Worm (Caenorhabditis elegans) whole organism, L4 larva: Measurements from ENCODE around the gene B0334.13.
"Not testable (repeated sequence)": the region's sequence is repeated elsewhere in the genome, so short reads cannot be mapped to it uniquely, and the experiment has no call there.

Source experiments
- D1046.2 ChIP-seq: fragments of 200-800 bp; sonication (Bioruptor generic); IDR thresholded peaks from 2 replicates; pipeline ENCODE4 v1.3.6; 2022; ENCODE audit warnings: missing genetic modification characterization, missing compliant biosample characterization
- F49E8.2 ChIP-seq: sonication (generic microtip); optimal IDR thresholded peaks from 2 replicates; lab custom pipeline; 2016; ENCODE audit warnings: missing compliant biosample characterization, mild to moderate bottlenecking, missing genetic modification characterization, borderline replicate concordance
- T26A8.4 ChIP-seq: fragments of 200-800 bp; sonication (Bioruptor generic); IDR thresholded peaks from 2 replicates; pipeline ENCODE4 v1.3.6; 2022; ENCODE audit warnings: missing genetic modification characterization, missing compliant biosample characterization
- Y48G9A.11 ChIP-seq: fragments of 200-800 bp; sonication (Bioruptor generic); IDR thresholded peaks from 2 replicates; pipeline ENCODE4 v1.3.6; 2022; ENCODE audit warnings: missing genetic modification reagents, missing genetic modification characterization, missing compliant biosample characterization
- Y75B8A.6 ChIP-seq: fragments of 200-800 bp; sonication (Bioruptor generic); IDR thresholded peaks from 2 replicates; pipeline ENCODE4 v1.3.6; 2022; ENCODE audit warnings: missing genetic modification reagents, missing genetic modification characterization, missing compliant biosample characterization
- ZK337.2 ChIP-seq: fragments of 200-800 bp; sonication (Bioruptor generic); IDR thresholded peaks from 2 replicates; pipeline ENCODE4 v1.3.6; 2022; ENCODE audit warnings: missing genetic modification reagents, missing genetic modification characterization, missing compliant biosample characterization
- aha-1 ChIP-seq: fragments of 150-350 bp; peaks from one replicate; lab custom pipeline; 2014; ENCODE audit warnings: missing biosample characterization, missing genetic modification characterization
- ceh-20 ChIP-seq: fragments of 200-800 bp; sonication (Bioruptor generic); IDR thresholded peaks from 2 replicates; pipeline ENCODE4 v1.3.6; 2022; ENCODE audit warnings: missing genetic modification reagents, missing genetic modification characterization, missing compliant biosample characterization
- ces-1 ChIP-seq: fragments of 150-350 bp; sonication (generic microtip); optimal IDR thresholded peaks from 4 replicates; lab custom pipeline; 2014; ENCODE audit warnings: missing biosample characterization, missing genetic modification reagents, missing genetic modification characterization
- cey-2 ChIP-seq: sonication (generic microtip); optimal IDR thresholded peaks from 3 replicates; lab custom pipeline; 2017; ENCODE audit warnings: missing genetic modification characterization, mild to moderate bottlenecking, missing compliant biosample characterization, antibody characterized with exemption, borderline replicate concordance; ENCODE audit not compliant: insufficient read depth
- ctbp-1 ChIP-seq: fragments of 200-800 bp; sonication (Bioruptor generic); IDR thresholded peaks from 2 replicates; pipeline ENCODE4 v1.3.6; 2022; ENCODE audit warnings: missing genetic modification reagents, missing genetic modification characterization, missing compliant biosample characterization
- daf-16 ChIP-seq, 3 experiments: sonication (generic microtip); optimal IDR thresholded peaks; 2 replicates each; lab custom pipeline; 2016 to 2017; ENCODE audit warnings: missing genetic modification characterization in 3 of 3, missing genetic modification reagents in 3 of 3, mild to moderate bottlenecking in 2 of 3, missing compliant biosample characterization in 2 of 3, missing biosample characterization in 1 of 3, moderate library complexity in 1 of 3
- dmd-9 ChIP-seq: fragments of 200-800 bp; sonication (Bioruptor generic); IDR thresholded peaks from 2 replicates; pipeline ENCODE4 v1.3.6; 2022; ENCODE audit warnings: missing genetic modification reagents, missing genetic modification characterization, missing compliant biosample characterization
- dpl-1 ChIP-seq: fragments of 150-350 bp; optimal IDR thresholded peaks from 2 replicates; lab custom pipeline; 2014; ENCODE audit warnings: missing biosample characterization, missing genetic modification reagents, missing genetic modification characterization
- dve-1 ChIP-seq: sonication (generic microtip); optimal IDR thresholded peaks from 2 replicates; lab custom pipeline; 2017; ENCODE audit warnings: antibody characterized with exemption, mild to moderate bottlenecking, missing genetic modification characterization, missing compliant biosample characterization; ENCODE audit not compliant: insufficient read depth
- fkh-10 ChIP-seq: fragments of 150-350 bp; optimal IDR thresholded peaks from 2 replicates; lab custom pipeline; 2014; ENCODE audit warnings: missing biosample characterization, missing genetic modification reagents, missing genetic modification characterization
- gei-8 ChIP-seq: fragments of 200-800 bp; sonication (Bioruptor generic); optimal IDR thresholded peaks from 2 replicates; lab custom pipeline; 2018; ENCODE audit warnings: mild to moderate bottlenecking, missing genetic modification characterization, missing compliant biosample characterization
- hlh-11 ChIP-seq: fragments of 200-800 bp; sonication (Bioruptor generic); optimal IDR thresholded peaks from 2 replicates; lab custom pipeline; 2018; ENCODE audit warnings: mild to moderate bottlenecking, missing genetic modification characterization, missing compliant biosample characterization
- hlh-30 ChIP-seq: sonication (generic microtip); optimal IDR thresholded peaks from 2 replicates; lab custom pipeline; 2017; ENCODE audit warnings: antibody characterized with exemption, mild to moderate bottlenecking, missing genetic modification characterization, missing compliant biosample characterization; ENCODE audit not compliant: insufficient read depth
- lin-15B ChIP-seq: fragments of 150-350 bp; sonication (generic microtip); optimal IDR thresholded peaks from 3 replicates; lab custom pipeline; 2014; ENCODE audit warnings: missing biosample characterization, missing genetic modification characterization
- lin-29 ChIP-seq: fragments of 200-800 bp; sonication (Bioruptor generic); IDR thresholded peaks from 2 replicates; pipeline ENCODE4 v1.3.6; 2022; ENCODE audit warnings: missing genetic modification reagents, missing genetic modification characterization, missing compliant biosample characterization
- lin-38 ChIP-seq: fragments of 200-800 bp; sonication (Bioruptor generic); IDR thresholded peaks from 2 replicates; pipeline ENCODE4 v1.3.6; 2022; ENCODE audit warnings: missing genetic modification reagents, missing genetic modification characterization, missing compliant biosample characterization
- madf-5 ChIP-seq, 2 experiments: fragments of 200-800 bp; sonication (Bioruptor generic); IDR thresholded peaks; 2 replicates each; pipeline ENCODE4 v1.3.6; 2022; ENCODE audit warnings: missing compliant biosample characterization in 2 of 2, missing genetic modification characterization in 2 of 2
- mdl-1 ChIP-seq, 2 experiments: fragments of 150-350 bp in 1 of 2; sonication (generic microtip) in 1 of 2; optimal IDR thresholded peaks; 2 replicates each; lab custom pipeline; 2014 to 2017; ENCODE audit warnings: missing biosample characterization in 2 of 2, missing genetic modification characterization in 2 of 2
- mxl-2 ChIP-seq: fragments of 200-800 bp; sonication (Bioruptor generic); conservative IDR thresholded peaks from 2 replicates; pipeline ENCODE4 v1.3.6; 2022; ENCODE audit warnings: missing genetic modification reagents, missing genetic modification characterization, missing compliant biosample characterization
- nhr-11 ChIP-seq: fragments of 150-350 bp; optimal IDR thresholded peaks from 2 replicates; lab custom pipeline; 2014; ENCODE audit warnings: missing biosample characterization, missing genetic modification characterization
- nhr-25 ChIP-seq: sonication (generic microtip); optimal IDR thresholded peaks from 2 replicates; lab custom pipeline; 2017; ENCODE audit warnings: missing genetic modification characterization, mild to moderate bottlenecking, missing compliant biosample characterization, antibody characterized with exemption, moderate library complexity, borderline replicate concordance; ENCODE audit not compliant: insufficient read depth
- nhr-42 ChIP-seq: fragments of 200-800 bp; sonication (Bioruptor generic); IDR thresholded peaks from 2 replicates; pipeline ENCODE4 v1.3.6; 2022; ENCODE audit warnings: missing genetic modification characterization, missing compliant biosample characterization
- pha-4 ChIP-seq, 2 experiments: fragments of 150-350 bp in 1 of 2; fragments of 200-800 bp in 1 of 2; sonication (Bioruptor generic) in 1 of 2; IDR thresholded peaks in 1 of 2; optimal IDR thresholded peaks in 1 of 2; 2 replicates each; pipeline versions ENCODE4 v1.3.6 to Lab custom; 2014 to 2022; ENCODE audit warnings: missing genetic modification characterization in 2 of 2, missing genetic modification reagents in 2 of 2, missing biosample characterization in 1 of 2, missing compliant biosample characterization in 1 of 2
- pqm-1 ChIP-seq: sonication (generic microtip); optimal IDR thresholded peaks from 2 replicates; lab custom pipeline; 2017; ENCODE audit warnings: missing biosample characterization, missing genetic modification characterization
- rbr-2 ChIP-seq: sonication (generic microtip); optimal IDR thresholded peaks from 2 replicates; lab custom pipeline; 2016; ENCODE audit warnings: missing genotype, missing genetic modification characterization, missing compliant biosample characterization
- sdz-12 ChIP-seq: fragments of 200-800 bp; sonication (Bioruptor generic); optimal IDR thresholded peaks from 2 replicates; lab custom pipeline; 2018; ENCODE audit warnings: mild to moderate bottlenecking, missing genetic modification characterization, missing compliant biosample characterization
- set-16 ChIP-seq: fragments of 200-800 bp; sonication (Bioruptor generic); IDR thresholded peaks from 2 replicates; pipeline ENCODE4 v1.3.6; 2022; ENCODE audit warnings: missing genetic modification reagents, missing genetic modification characterization, missing compliant biosample characterization
- spr-3 ChIP-seq: fragments of 200-800 bp; sonication (Bioruptor generic); optimal IDR thresholded peaks from 2 replicates; lab custom pipeline; 2018; ENCODE audit warnings: mild to moderate bottlenecking, missing genetic modification characterization, missing compliant biosample characterization
- tag-97 ChIP-seq: fragments of 200-800 bp; sonication (Bioruptor generic); IDR thresholded peaks from 2 replicates; pipeline ENCODE4 v1.3.6; 2022; ENCODE audit warnings: missing genetic modification characterization, missing compliant biosample characterization
- unc-130 ChIP-seq: sonication (generic microtip); optimal IDR thresholded peaks from 2 replicates; lab custom pipeline; 2016; ENCODE audit warnings: missing genetic modification reagents, missing genetic modification characterization, missing compliant biosample characterization
- unc-62 ChIP-seq, 3 experiments: fragments of 150-350 bp in 1 of 3; sonication (generic microtip); optimal IDR thresholded peaks in 2 of 3; peaks in 1 of 3; 1 replicate in 1 of 3; 2 replicates in 2 of 3; lab custom pipeline; 2014 to 2017; ENCODE audit warnings: missing biosample characterization in 3 of 3, missing genetic modification characterization in 3 of 3, missing genetic modification reagents in 3 of 3, missing genotype in 1 of 3
- zfp-3 ChIP-seq: fragments of 200-800 bp; sonication (Bioruptor generic); conservative IDR thresholded peaks from 2 replicates; pipeline ENCODE4 v1.3.6; 2022; ENCODE audit warnings: missing genetic modification reagents, missing genetic modification characterization, missing compliant biosample characterization

Gene B0334.13

DNA sequence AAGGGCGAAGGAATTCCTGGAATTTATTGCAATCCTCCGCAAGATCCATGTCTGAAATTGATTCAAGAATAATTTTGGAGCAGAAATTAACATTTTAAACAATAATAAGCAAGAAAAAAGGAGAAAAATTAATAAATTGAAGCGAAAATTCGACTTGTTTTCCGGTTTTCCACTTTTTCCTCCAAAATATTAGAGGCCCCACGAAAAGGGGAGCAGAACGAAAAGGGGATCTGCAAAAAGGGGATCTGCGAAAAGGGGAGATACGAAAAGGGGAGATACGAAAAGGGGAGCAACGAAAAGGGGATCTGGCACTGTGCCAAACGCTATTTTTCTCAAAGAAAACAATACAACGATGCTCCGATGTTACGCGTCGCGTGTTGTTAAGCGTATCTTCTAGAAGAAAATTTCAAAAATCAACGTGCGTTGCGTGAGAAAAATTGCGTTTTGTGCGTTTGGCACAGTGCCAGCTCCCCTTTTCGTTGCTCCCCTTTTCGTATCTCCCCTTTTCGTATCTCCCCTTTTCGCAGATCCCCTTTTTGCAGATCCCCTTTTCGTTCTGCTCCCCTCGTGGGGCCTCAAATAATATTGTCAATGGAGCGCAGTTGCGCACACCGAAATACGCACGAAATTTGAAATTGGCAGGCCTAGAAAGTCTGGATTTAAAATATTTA lies 46.5 kb downstream of the B0334.13 start, which contains the start of gene Y62F5A.12 (continued):
- peak; percentile 51 for TF ChIP-seq fkh-10 (GFP tag; lab: Kevin White, UChicago)
- TF ChIP-seq F49E8.2 = peak; percentile 27
- peak; percentile 91 to 97 for TF ChIP-seq madf-5 (GFP tag; IDR thresholded peaks at IDR 0.05; lab: Robert Waterston, UW)
- peak; percentile 78 for TF ChIP-seq T26A8.4
- peak; percentile 60 for TF ChIP-seq sdz-12
- TF ChIP-seq ceh-20 (GFP tag; lab: Robert Waterston, UW) = peak; percentile 95
- peak; percentile 89 for TF ChIP-seq rbr-2 (tag; lab: Kevin White, UChicago)
- peak; percentile 77 for TF ChIP-seq dpl-1 (GFP tag; lab: Kevin White, UChicago)
- peak; percentile 65 for TF ChIP-seq hlh-11 (tag; lab: Kevin White, UChicago)
- TF ChIP-seq pha-4 (GFP tag; IDR thresholded peaks at IDR 0.05; lab: Robert Waterston, UW) = peak; percentile 96
- TF ChIP-seq pha-4, daf-16 (tag; optimal IDR thresholded peaks at IDR 0.05; lab: Kevin White, UChicago): not testable (repeated sequence)
- peak; percentile 39 for TF ChIP-seq lin-15B (tag; lab: Kevin White, UChicago)
- peak; percentile 59 for TF ChIP-seq dve-1
- peak; percentile 88; the same call in 1 of the 2 replicates for TF ChIP-seq tag-97 (GFP tag; lab: Robert Waterston, UW)
- TF ChIP-seq nhr-11 (tag; lab: Kevin White, UChicago) = peak; percentile 68
- TF ChIP-seq D1046.2 (GFP tag; lab: Robert Waterston, UW) = peak; percentile 93
- TF ChIP-seq nhr-42 (GFP tag; lab: Robert Waterston, UW) = peak; percentile 94; the same call in 1 of the 2 replicates
- peak in 1 of 2 experiments; percentile 68 for TF ChIP-seq daf-16 (GFP tag; optimal IDR thresholded peaks at IDR 0.05; lab: Kevin White, UChicago)
- TF ChIP-seq Y75B8A.6 (GFP tag; lab: Robert Waterston, UW) = 0 out of 2 replicates have a peak, but pooled peaks have one; percentile 80
- peak; percentile 92 for TF ChIP-seq zfp-3 (GFP tag; lab: Robert Waterston, UW)

DNA sequence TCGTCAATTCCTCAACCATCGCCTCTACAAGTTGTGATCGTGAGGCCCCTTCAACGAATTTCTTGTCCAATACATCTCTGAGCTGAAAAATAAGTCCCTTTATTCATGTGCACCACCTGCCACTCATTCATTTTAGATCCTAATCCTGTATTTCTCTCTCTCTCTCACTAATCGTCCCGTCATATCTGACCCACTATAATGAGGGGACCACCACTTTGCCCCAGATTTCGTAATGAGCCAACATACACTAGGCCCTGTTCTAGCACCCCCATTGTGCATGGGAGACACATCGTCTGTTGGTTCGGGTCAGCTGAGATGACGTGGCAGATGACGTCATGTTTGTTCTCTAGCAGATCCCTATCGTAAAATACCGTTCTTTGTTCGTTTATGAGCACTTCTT lies 47.3 kb downstream of the B0334.13 start:
- TF ChIP-seq aha-1 (peak; percentile 58), unc-62 (GFP tag; optimal IDR thresholded peaks at IDR 0.05 in 1 of 2; lab: Kevin White, UChicago) (peak in 1 of 2 experiments; percentile 26), unc-62 (tag; optimal IDR thresholded peaks at IDR 0.05; lab: Kevin White, UChicago) (no peak), cey-2 (tag; lab: Kevin White, UChicago) (no peak), nhr-11 (tag; lab: Kevin White, UChicago) (no peak)

DNA sequence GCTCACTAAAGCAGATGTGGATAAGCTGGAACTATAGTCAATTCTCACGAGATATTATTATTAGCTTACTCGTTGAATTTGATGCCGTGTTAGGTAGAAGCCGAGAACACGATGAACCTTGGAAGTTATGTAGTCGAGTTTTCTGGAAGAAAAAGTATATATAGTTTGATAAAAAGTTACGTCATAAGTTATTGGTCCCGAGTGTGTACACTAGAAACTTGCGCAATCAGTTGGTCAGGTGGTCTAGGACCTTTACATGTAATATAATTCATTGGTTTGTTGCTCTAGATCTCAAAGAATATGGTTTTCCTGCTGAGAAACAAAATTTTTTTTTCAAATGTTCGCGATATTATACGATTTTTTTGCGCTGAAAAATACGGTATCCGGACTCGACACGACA lies 47.8 kb downstream of the B0334.13 start:
- no peak for TF ChIP-seq lin-29 (GFP tag; lab: Robert Waterston, UW)
- no peak for TF ChIP-seq ZK337.2 (GFP tag; lab: Robert Waterston, UW)
- TF ChIP-seq fkh-10 (GFP tag; lab: Kevin White, UChicago) = no peak
- TF ChIP-seq nhr-11 (tag; lab: Kevin White, UChicago) = no peak
- TF ChIP-seq gei-8 (GFP tag; lab: Kevin White, UChicago) = no peak
- TF ChIP-seq Y75B8A.6 (GFP tag; lab: Robert Waterston, UW) = no peak
- no peak for TF ChIP-seq dmd-9 (GFP tag; lab: Robert Waterston, UW)
- no peak for TF ChIP-seq mxl-2 (GFP tag; lab: Robert Waterston, UW)
- TF ChIP-seq ces-1 (GFP tag; lab: Kevin White, UChicago) = no peak

DNA sequence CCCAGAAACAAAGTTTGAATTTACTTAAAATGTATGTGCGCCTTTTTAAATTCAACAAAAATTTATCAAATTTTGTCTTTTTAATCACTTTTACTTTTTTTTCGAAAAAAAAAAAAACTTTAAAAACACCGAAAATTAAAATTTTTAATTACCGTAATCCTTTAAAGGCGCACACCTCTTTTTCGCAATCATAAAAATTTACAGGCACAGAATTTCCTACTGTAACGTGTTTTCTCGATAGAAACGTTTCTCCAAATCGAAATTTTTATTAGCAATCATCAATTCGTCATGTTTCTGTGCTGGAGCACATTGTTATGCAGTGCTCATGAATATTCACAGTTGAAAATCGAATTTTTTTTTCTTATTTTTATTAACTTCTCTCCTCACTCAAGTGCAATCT lies 48.4 kb downstream of the B0334.13 start:
- TF ChIP-seq pqm-1 (tag; lab: Kevin White, UChicago) (no peak), aha-1 (peak; percentile 63)

DNA sequence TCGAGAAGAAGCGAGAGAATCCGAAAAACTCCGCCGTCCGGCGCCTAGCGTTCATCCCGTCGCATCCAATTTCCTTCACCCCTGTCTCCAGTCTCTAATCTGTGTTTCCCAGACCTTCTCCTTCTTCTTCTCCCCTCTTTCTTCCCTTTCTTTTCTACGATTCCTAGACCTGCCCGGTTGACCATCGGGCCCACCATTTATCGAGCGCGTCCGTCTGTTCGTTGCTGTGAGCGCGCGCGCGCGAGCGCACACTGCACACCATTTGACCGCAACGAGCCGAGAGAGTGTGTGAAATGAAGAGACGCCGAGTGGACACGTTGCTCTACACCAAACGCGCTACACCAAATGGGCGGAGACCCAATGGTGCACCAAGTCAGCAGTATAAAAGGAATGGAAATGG lies 49.0 kb downstream of the B0334.13 start:
- TF ChIP-seq Y48G9A.11 (GFP tag; lab: Robert Waterston, UW) = peak; percentile 64; the same call in 1 of the 2 replicates
- TF ChIP-seq mdl-1 (tag; optimal IDR thresholded peaks at IDR 0.05; lab: Kevin White, UChicago) = peak in 1 of 2 experiments; percentile 3
- TF ChIP-seq ctbp-1 (GFP tag; lab: Robert Waterston, UW) = no peak
- TF ChIP-seq nhr-25 (tag; lab: Kevin White, UChicago) = no peak
- peak; percentile 9 for TF ChIP-seq spr-3 (GFP tag; lab: Kevin White, UChicago)
- peak; percentile 70 for TF ChIP-seq unc-130 (GFP tag; lab: Kevin White, UChicago)
- TF ChIP-seq hlh-30 (tag; lab: Kevin White, UChicago) = no peak
- 0 out of 2 replicates have a peak, but pooled peaks have one; percentile 8 for TF ChIP-seq D1046.2 (GFP tag; lab: Robert Waterston, UW)
- TF ChIP-seq set-16 (GFP tag; lab: Robert Waterston, UW) = peak; percentile 82
- peak; percentile 73 for TF ChIP-seq lin-38 (GFP tag; lab: Robert Waterston, UW)
